Worm (Caenorhabditis elegans): ENCODE data around the gene slc-36.1.

Gene slc-36.1

DNA sequence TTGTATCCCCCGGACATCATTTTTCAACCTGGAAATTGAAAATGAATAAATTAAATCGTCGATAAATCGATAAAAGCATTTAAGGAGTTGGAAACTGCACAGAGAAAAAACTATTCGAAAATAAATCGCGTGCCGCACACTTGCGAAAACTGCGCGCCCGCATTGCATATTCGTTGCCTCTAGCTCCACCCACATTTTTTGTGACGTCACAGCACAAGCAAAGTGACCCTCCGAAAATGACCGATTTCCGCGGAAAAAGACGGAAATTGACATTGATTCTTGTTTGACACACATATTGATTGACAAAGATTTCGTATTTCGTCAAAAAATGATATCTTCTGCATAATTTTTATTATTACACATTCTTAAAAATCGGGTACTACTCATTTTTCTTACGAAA, 38.4 kb upstream of the slc-36.1 start, which contains the start of gene cpf-2 (continued):
- TF ChIP-seq zip-5 (tag; optimal IDR thresholded peaks at IDR 0.05) (peak; percentile 46), hlh-8 (tag; optimal IDR thresholded peaks at IDR 0.05) (peak; percentile 7), elt-2 (tag; optimal IDR thresholded peaks at IDR 0.05) (peak; percentile 77), ceh-31 (tag; optimal IDR thresholded peaks at IDR 0.05) (peak; percentile 82), C08G9.2 (tag; optimal IDR thresholded peaks at IDR 0.05) (peak; percentile 80), pag-3 (tag; optimal IDR thresholded peaks at IDR 0.05; ENCODE audit: borderline replicate concordance) (no peak), K02D7.2 (tag; optimal IDR thresholded peaks at IDR 0.05) (peak; percentile 79), ztf-16 (tag; optimal IDR thresholded peaks at IDR 0.05) (peak; percentile 69), ceh-34 (tag; optimal IDR thresholded peaks at IDR 0.05) (peak; percentile 62), tbx-7 (tag; optimal IDR thresholded peaks at IDR 0.05) (peak; percentile 13), F13H6.1 (tag; optimal IDR thresholded peaks at IDR 0.05) (peak; percentile 71), ceh-6 (GFP tag; optimal IDR thresholded peaks at IDR 0.05) (no peak), madf-2 (tag; optimal IDR thresholded peaks at IDR 0.05) (peak; percentile 56), hlh-13 (GFP tag; optimal IDR thresholded peaks at IDR 0.05) (no peak), ceh-48 (tag; optimal IDR thresholded peaks at IDR 0.05) (peak; percentile 55), che-1 (tag; optimal IDR thresholded peaks at IDR 0.05) (peak; percentile 55)

DNA sequence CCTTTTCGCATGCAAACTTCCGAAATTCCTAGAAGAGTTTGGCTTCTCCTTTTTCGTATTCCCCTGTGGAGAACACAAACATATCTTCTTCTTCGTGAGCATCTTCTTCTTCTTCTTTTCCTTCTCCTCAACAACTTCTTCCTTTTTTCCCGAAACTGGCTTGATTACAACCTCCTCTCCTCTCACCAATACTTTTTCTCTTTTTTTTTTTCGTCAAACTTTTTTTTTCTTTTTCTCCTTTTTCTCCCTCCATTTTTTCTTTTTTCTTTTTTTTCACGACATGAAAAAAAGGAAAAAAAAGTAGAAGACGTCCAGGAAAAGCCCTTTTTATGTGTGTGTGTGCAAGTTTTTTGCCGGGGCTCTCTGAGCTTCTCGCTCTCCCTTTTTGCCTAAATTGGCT, 36.4 kb upstream of the slc-36.1 start:
- no peak for TF ChIP-seq ceh-30 (tag; optimal IDR thresholded peaks at IDR 0.05)
- TF ChIP-seq dmd-4 (tag; optimal IDR thresholded peaks at IDR 0.05; ENCODE audit: borderline replicate concordance), result no peak
- TF ChIP-seq ceh-22 (tag; optimal IDR thresholded peaks at IDR 0.05), result no peak
- TF ChIP-seq unc-42 (tag; optimal IDR thresholded peaks at IDR 0.05), result peak; percentile 53

DNA sequence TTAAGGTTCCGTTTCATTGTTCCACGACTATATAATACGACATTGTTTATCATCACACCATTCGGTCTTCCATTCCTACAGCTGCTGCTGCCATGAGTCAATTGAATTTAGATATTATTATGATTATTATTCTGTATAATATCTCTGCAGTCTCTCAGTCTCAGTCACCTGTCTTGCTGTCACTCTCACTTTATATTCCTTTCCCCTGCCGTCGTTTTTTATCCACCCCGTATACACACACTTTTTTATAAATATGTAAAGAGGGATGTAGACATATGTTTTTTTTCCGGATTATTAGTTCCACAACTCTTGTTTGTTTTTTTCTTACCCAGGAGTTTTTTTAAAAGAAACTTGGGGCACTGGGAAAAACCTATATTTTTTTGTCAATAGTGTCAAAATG, 35.1 kb upstream of the slc-36.1 start:
- TF ChIP-seq ets-4 (tag; optimal IDR thresholded peaks at IDR 0.05) (no peak), lim-6 (tag; optimal IDR thresholded peaks at IDR 0.05) (no peak), gmeb-2 (tag; optimal IDR thresholded peaks at IDR 0.05) (no peak), elt-4 (tag; optimal IDR thresholded peaks at IDR 0.05) (no peak), sdc-2 (tag; optimal IDR thresholded peaks at IDR 0.05) (peak; percentile 81)

DNA sequence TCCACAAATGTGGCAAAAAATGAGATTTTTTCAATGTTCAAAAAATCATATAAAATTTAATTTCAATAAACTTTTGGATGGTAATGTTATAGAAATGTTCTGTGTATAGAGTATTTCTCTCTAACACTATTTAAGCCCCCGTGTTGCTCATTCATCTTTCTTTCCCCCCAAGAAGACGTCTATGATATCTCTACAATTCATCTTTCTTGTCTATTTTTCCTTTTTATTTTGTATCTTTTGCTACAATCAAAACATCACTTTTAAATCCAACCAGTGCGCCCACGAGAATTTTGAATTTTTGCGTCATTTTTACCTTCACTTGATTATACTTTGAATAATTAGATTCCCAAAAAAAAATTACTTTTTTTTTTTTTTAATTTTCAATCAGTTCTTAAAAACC, 34.5 kb upstream of the slc-36.1 start:
- no peak for TF ChIP-seq fkh-6 (tag; optimal IDR thresholded peaks at IDR 0.05)
- no peak for TF ChIP-seq odd-2 (tag; optimal IDR thresholded peaks at IDR 0.05)
- TF ChIP-seq mec-3 (tag; optimal IDR thresholded peaks at IDR 0.05; ENCODE audit: borderline replicate concordance), result no peak
- no peak for TF ChIP-seq pha-2 (tag; optimal IDR thresholded peaks at IDR 0.05)
- TF ChIP-seq ceh-14 (tag; optimal IDR thresholded peaks at IDR 0.05), result no peak
- TF ChIP-seq hlh-15 (tag; optimal IDR thresholded peaks at IDR 0.05), result no peak

DNA sequence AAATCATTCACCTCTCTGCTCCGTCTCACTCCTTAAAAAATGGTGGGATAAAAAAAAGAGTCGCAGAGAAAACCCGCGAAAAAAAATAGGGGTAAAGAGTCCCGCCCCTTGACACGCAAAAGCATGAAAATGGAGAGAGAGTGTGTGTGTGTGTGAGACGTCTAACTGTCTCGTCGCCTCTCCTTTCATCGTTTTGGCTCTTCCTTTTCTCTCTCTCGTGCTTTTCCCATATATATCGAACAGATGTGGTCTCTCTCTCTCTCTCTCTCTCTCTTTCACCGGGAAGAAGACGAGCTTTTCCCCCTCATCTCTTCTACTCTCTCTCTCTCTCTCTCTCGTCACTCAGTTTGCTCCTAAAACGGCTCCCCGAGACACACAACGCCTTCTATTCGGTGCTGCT, 31.5 kb upstream of the slc-36.1 start:
- TF ChIP-seq ceh-18 (tag; optimal IDR thresholded peaks at IDR 0.05), result peak; percentile 59
- no peak for TF ChIP-seq Y22D7AL.16 (tag; optimal IDR thresholded peaks at IDR 0.05)
- no peak for TF ChIP-seq ztf-16 (tag; optimal IDR thresholded peaks at IDR 0.05)
- TF ChIP-seq fkh-6 (tag; optimal IDR thresholded peaks at IDR 0.05), result peak; percentile 10
- peak; percentile 31 for TF ChIP-seq hlh-30 (tag; optimal IDR thresholded peaks at IDR 0.05; ENCODE audit: insufficient read depth)
- peak; percentile 76 for TF ChIP-seq tbx-2 (tag; optimal IDR thresholded peaks at IDR 0.05)
- TF ChIP-seq ref-2 (tag; optimal IDR thresholded peaks at IDR 0.05), result peak; percentile 16
- peak; percentile 39 for TF ChIP-seq dve-1 (tag; optimal IDR thresholded peaks at IDR 0.05)
- no peak for TF ChIP-seq sox-2 (GFP tag; IDR thresholded peaks at IDR 0.05)
- TF ChIP-seq ceh-48 (tag; optimal IDR thresholded peaks at IDR 0.05), result peak; percentile 13
- TF ChIP-seq ceh-19 (GFP tag; optimal IDR thresholded peaks at IDR 0.05), result peak; percentile 47
- TF ChIP-seq sdc-2 (tag; optimal IDR thresholded peaks at IDR 0.05), result peak; percentile 3
- peak; percentile 84 for TF ChIP-seq ceh-31 (tag; optimal IDR thresholded peaks at IDR 0.05)
- peak; percentile 74 for TF ChIP-seq nfya-1 (tag; optimal IDR thresholded peaks at IDR 0.05)
- peak; percentile 40 for TF ChIP-seq ceh-14 (tag; optimal IDR thresholded peaks at IDR 0.05)
- TF ChIP-seq unc-42 (tag; optimal IDR thresholded peaks at IDR 0.05), result peak; percentile 78
- no peak for TF ChIP-seq gmeb-2 (tag; optimal IDR thresholded peaks at IDR 0.05)

Data from whole organism, late embryonic.